Worm (Caenorhabditis elegans): ENCODE measurements around the gene ZK112.4.

Gene ZK112.4

DNA sequence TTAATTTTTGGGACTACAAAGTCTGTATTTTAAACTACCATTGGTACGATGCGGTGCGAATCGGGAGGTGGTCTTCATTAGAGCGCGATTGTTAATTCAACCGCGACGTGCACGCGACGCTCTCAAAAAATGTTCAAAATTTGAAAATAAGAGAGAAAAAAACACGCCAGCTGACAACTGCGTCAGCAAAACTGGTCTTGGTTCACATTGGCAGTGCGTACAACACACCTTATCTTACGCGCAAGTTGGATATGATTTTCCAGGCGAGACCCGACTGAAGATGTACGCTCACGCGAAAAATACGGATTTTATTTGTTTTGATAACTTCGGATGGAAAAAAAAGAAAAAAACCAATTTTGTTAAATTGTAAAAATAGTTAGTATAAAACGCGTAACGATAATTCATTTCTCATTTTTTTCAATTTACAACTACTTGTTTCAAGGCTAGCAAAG, 17.9 kb downstream of the ZK112.4 start, which contains the start of gene C03B8.3:
TSS of gene C03B8.3 (plus strand) at position 402 of the 452 bp plus-strand sequence.
- peak; percentile 36 for TF ChIP-seq hlh-1 (tag; optimal IDR thresholded peaks at IDR 0.05)
- no peak for TF ChIP-seq ceh-83 (GFP tag; optimal IDR thresholded peaks at IDR 0.05)
- TF ChIP-seq mep-1 (tag; optimal IDR thresholded peaks at IDR 0.05) = peak; percentile 69

ce11 chrIII:7711495-7711894, 18.3 kb downstream of the ZK112.4 start:
- TF ChIP-seq sem-2 (GFP tag; optimal IDR thresholded peaks at IDR 0.05) (no peak), flh-1 (GFP tag; optimal IDR thresholded peaks at IDR 0.05) (no peak), drap-1 (GFP tag; optimal IDR thresholded peaks at IDR 0.05) (no peak), mab-5 (tag; optimal IDR thresholded peaks at IDR 0.05) (no peak), nhr-28 (tag; optimal IDR thresholded peaks at IDR 0.05) (no peak), ceh-39 (tag; optimal IDR thresholded peaks at IDR 0.05) (no peak), zip-8 (tag; optimal IDR thresholded peaks at IDR 0.05) (no peak), sptf-1 (tag; optimal IDR thresholded peaks at IDR 0.05) (no peak), elt-1 (tag; optimal IDR thresholded peaks at IDR 0.05; ENCODE audit: borderline replicate concordance, insufficient read depth) (no peak), lin-32 (GFP tag; optimal IDR thresholded peaks at IDR 0.05) (no peak), ceh-43 (GFP tag; optimal IDR thresholded peaks at IDR 0.05) (no peak), tbx-8 (GFP tag; optimal IDR thresholded peaks at IDR 0.05) (no peak), unc-39 (tag; optimal IDR thresholded peaks at IDR 0.05) (no peak)

DNA sequence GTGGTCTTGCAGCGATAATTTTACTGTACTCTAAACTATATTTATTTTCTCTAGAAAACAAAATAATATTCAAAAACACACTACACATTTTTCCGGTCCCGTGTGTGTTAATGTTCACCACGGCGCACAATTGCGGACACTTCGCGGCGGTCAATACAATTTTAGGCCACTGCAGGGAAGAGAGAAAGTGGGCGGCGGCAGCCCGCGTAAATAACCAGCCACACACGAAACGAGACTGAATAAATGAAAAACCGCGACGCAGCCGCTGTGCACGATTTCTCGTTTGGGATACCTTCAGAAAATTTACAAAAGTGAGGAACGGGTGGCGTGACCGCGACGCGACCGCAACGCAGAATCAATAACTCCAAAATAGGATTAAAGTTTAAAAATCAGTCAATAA, 18.9 kb downstream of the ZK112.4 start:
- peak; percentile 23 for TF ChIP-seq lsy-2 (tag; optimal IDR thresholded peaks at IDR 0.05)
- TF ChIP-seq ceh-83 (GFP tag; optimal IDR thresholded peaks at IDR 0.05) = no peak
- no peak for TF ChIP-seq zip-8 (tag; optimal IDR thresholded peaks at IDR 0.05)
- no peak for TF ChIP-seq nhr-2 (tag; optimal IDR thresholded peaks at IDR 0.05)
- TF ChIP-seq cnd-1 (tag; optimal IDR thresholded peaks at IDR 0.05) = peak; percentile 39
- TF ChIP-seq blmp-1 (tag; optimal IDR thresholded peaks at IDR 0.05) = no peak
- no peak for TF ChIP-seq bed-3 (GFP tag; optimal IDR thresholded peaks at IDR 0.05)
- TF ChIP-seq ces-1 (GFP tag; optimal IDR thresholded peaks at IDR 0.05) = peak; percentile 63
- no peak for TF ChIP-seq unc-62 (GFP tag; optimal IDR thresholded peaks at IDR 0.05)
- peak; percentile 2 for TF ChIP-seq pha-4 (tag; optimal IDR thresholded peaks at IDR 0.05)
- no peak for TF ChIP-seq nhr-28 (tag; optimal IDR thresholded peaks at IDR 0.05)
- TF ChIP-seq ceh-39 (tag; optimal IDR thresholded peaks at IDR 0.05) = no peak
- no peak for TF ChIP-seq M03D4.4 (tag; optimal IDR thresholded peaks at IDR 0.05)
- no peak for TF ChIP-seq ham-2 (GFP tag; optimal IDR thresholded peaks at IDR 0.05)
- TF ChIP-seq tbx-8 (GFP tag; optimal IDR thresholded peaks at IDR 0.05) = no peak
- no peak for TF ChIP-seq lin-13 (tag; optimal IDR thresholded peaks at IDR 0.05)
- no peak for TF ChIP-seq hlh-1 (tag; optimal IDR thresholded peaks at IDR 0.05)
- no peak for TF ChIP-seq snpc-4 (tag; optimal IDR thresholded peaks at IDR 0.05)
- TF ChIP-seq unc-120 (tag; optimal IDR thresholded peaks at IDR 0.05; ENCODE audit: poor library complexity, severe bottlenecking) = peak; percentile 73
- TF ChIP-seq flh-1 (GFP tag; optimal IDR thresholded peaks at IDR 0.05) = no peak
- peak; percentile 11 for TF ChIP-seq drap-1 (GFP tag; optimal IDR thresholded peaks at IDR 0.05)
- TF ChIP-seq elt-1 (tag; optimal IDR thresholded peaks at IDR 0.05; ENCODE audit: borderline replicate concordance, insufficient read depth) = no peak
- no peak for TF ChIP-seq nhr-12 (tag; optimal IDR thresholded peaks at IDR 0.05)
- TF ChIP-seq mep-1 (tag; optimal IDR thresholded peaks at IDR 0.05) = no peak
- TF ChIP-seq mls-2 (tag; optimal IDR thresholded peaks at IDR 0.05) = peak; percentile 40
- no peak for TF ChIP-seq ceh-43 (GFP tag; optimal IDR thresholded peaks at IDR 0.05)
- no peak for TF ChIP-seq mab-5 (tag; optimal IDR thresholded peaks at IDR 0.05)
- no peak for TF ChIP-seq ztf-11 (tag; optimal IDR thresholded peaks at IDR 0.05)
- TF ChIP-seq sptf-1 (tag; optimal IDR thresholded peaks at IDR 0.05) = peak; percentile 35
- TF ChIP-seq unc-39 (tag; optimal IDR thresholded peaks at IDR 0.05) = no peak
- TF ChIP-seq nhr-237 (tag; optimal IDR thresholded peaks at IDR 0.05) = peak; percentile 16
- TF ChIP-seq elt-3 (tag; optimal IDR thresholded peaks at IDR 0.05) = no peak
- TF ChIP-seq nhr-76 (tag; optimal IDR thresholded peaks at IDR 0.05) = no peak
- no peak for TF ChIP-seq lin-32 (GFP tag; optimal IDR thresholded peaks at IDR 0.05)
- TF ChIP-seq sem-2 (GFP tag; optimal IDR thresholded peaks at IDR 0.05) = no peak

DNA sequence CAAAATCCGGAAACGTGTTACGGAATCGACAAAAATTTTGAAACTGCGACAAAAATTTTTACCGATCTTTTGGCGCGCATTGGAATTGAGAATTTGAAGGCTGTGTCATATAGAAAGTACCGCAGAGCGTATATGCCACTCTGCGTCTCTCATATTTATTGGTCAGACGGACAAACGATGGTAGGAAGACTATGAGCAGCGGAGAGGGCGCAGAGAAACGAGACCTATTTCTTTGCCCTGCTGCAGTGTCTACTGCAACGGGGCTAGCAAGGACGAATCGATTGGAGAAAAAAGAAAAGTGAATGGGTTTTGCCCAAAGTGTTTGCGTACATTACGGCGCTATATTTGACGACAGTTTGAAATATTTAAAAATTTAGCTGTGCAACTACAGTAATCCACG, 19.7 kb downstream of the ZK112.4 start:
- TF ChIP-seq ceh-83 (GFP tag; optimal IDR thresholded peaks at IDR 0.05) (no peak), zip-8 (tag; optimal IDR thresholded peaks at IDR 0.05) (no peak), unc-62 (GFP tag; optimal IDR thresholded peaks at IDR 0.05) (no peak), flh-1 (GFP tag; optimal IDR thresholded peaks at IDR 0.05) (no peak), lin-32 (GFP tag; optimal IDR thresholded peaks at IDR 0.05) (no peak), sptf-1 (tag; optimal IDR thresholded peaks at IDR 0.05) (peak; percentile 48), unc-120 (tag; optimal IDR thresholded peaks at IDR 0.05; ENCODE audit: poor library complexity, severe bottlenecking) (peak; percentile 7), lin-13 (tag; optimal IDR thresholded peaks at IDR 0.05) (no peak), elt-3 (tag; optimal IDR thresholded peaks at IDR 0.05) (no peak), nhr-28 (tag; optimal IDR thresholded peaks at IDR 0.05) (no peak), drap-1 (GFP tag; optimal IDR thresholded peaks at IDR 0.05) (no peak), ceh-43 (GFP tag; optimal IDR thresholded peaks at IDR 0.05) (no peak), ceh-39 (tag; optimal IDR thresholded peaks at IDR 0.05) (peak; percentile 89), pha-4 (tag; optimal IDR thresholded peaks at IDR 0.05) (peak; percentile 74), lsy-2 (tag; optimal IDR thresholded peaks at IDR 0.05) (peak; percentile 36), nhr-12 (tag; optimal IDR thresholded peaks at IDR 0.05) (no peak), ham-2 (GFP tag; optimal IDR thresholded peaks at IDR 0.05) (peak; percentile 57), mep-1 (tag; optimal IDR thresholded peaks at IDR 0.05) (peak; percentile 90), nhr-76 (tag; optimal IDR thresholded peaks at IDR 0.05) (no peak), tbx-8 (GFP tag; optimal IDR thresholded peaks at IDR 0.05) (no peak), ztf-11 (tag; optimal IDR thresholded peaks at IDR 0.05) (no peak), snpc-4 (tag; optimal IDR thresholded peaks at IDR 0.05) (no peak), M03D4.4 (tag; optimal IDR thresholded peaks at IDR 0.05) (no peak), ces-1 (GFP tag; optimal IDR thresholded peaks at IDR 0.05) (peak; percentile 64), sem-2 (GFP tag; optimal IDR thresholded peaks at IDR 0.05) (no peak), bed-3 (GFP tag; optimal IDR thresholded peaks at IDR 0.05) (no peak), blmp-1 (tag; optimal IDR thresholded peaks at IDR 0.05) (no peak), elt-1 (tag; optimal IDR thresholded peaks at IDR 0.05; ENCODE audit: borderline replicate concordance, insufficient read depth) (no peak), mls-2 (tag; optimal IDR thresholded peaks at IDR 0.05) (peak; percentile 34), cnd-1 (tag; optimal IDR thresholded peaks at IDR 0.05) (peak; percentile 2), nhr-2 (tag; optimal IDR thresholded peaks at IDR 0.05) (peak; percentile 41), nhr-237 (tag; optimal IDR thresholded peaks at IDR 0.05) (peak; percentile 60), unc-39 (tag; optimal IDR thresholded peaks at IDR 0.05) (no peak), mab-5 (tag; optimal IDR thresholded peaks at IDR 0.05) (no peak), hlh-1 (tag; optimal IDR thresholded peaks at IDR 0.05) (no peak)

Measured in whole organism, mixed stage, embryonic.